Worm (Caenorhabditis elegans): ENCODE results near the gene Y60A3A.8.

Gene Y60A3A.8

ce11 chrV:19955171-19955570, 5.4 kb downstream of the Y60A3A.8 start, which contains the start of gene abhd-3.1:
Gene abhd-3.1 (plus strand): TSS chrV:19955488.
- TF ChIP-seq dao-5 (tag; optimal IDR thresholded peaks at IDR 0.05) (no peak), W03F9.2 (tag; optimal IDR thresholded peaks at IDR 0.05) (no peak), him-1 (tag; optimal IDR thresholded peaks at IDR 0.05) (no peak)

ce11 chrV:19958744-19959143, 9.0 kb downstream of the Y60A3A.8 start, which contains the start of gene srh-172:
Gene srh-172 (plus strand): TSS chrV:19959044.
- TF ChIP-seq dao-5 (tag; optimal IDR thresholded peaks at IDR 0.05) (no peak), W03F9.2 (tag; optimal IDR thresholded peaks at IDR 0.05) (no peak), him-1 (tag; optimal IDR thresholded peaks at IDR 0.05) (no peak)

- TF ChIP-seq him-1 (tag; optimal IDR thresholded peaks at IDR 0.05) (no peak), dao-5 (tag; optimal IDR thresholded peaks at IDR 0.05) (no peak), W03F9.2 (tag; optimal IDR thresholded peaks at IDR 0.05) (no peak)
These were observed 12.2 kb downstream of the Y60A3A.8 start for ce11 chrV:19961971-19962370.

ce11 chrV:19965626-19966025, 15.8 kb downstream of the Y60A3A.8 start, which contains the start of gene srh-171:
Gene srh-171 (plus strand): TSS chrV:19965700.
- TF ChIP-seq dao-5 (tag; optimal IDR thresholded peaks at IDR 0.05) (no peak), W03F9.2 (tag; optimal IDR thresholded peaks at IDR 0.05) (no peak), him-1 (tag; optimal IDR thresholded peaks at IDR 0.05) (no peak)

ce11 chrV:19972984-19973383, 23.2 kb downstream of the Y60A3A.8 start, which contains the start of gene srh-173:
Gene srh-173 (plus strand): TSS chrV:19973284.
- TF ChIP-seq him-1 (tag; optimal IDR thresholded peaks at IDR 0.05) (no peak), W03F9.2 (tag; optimal IDR thresholded peaks at IDR 0.05) (no peak), dao-5 (tag; optimal IDR thresholded peaks at IDR 0.05) (no peak)

- no peak for TF ChIP-seq dao-5 (tag; optimal IDR thresholded peaks at IDR 0.05)
- no peak for TF ChIP-seq W03F9.2 (tag; optimal IDR thresholded peaks at IDR 0.05)
- no peak for TF ChIP-seq him-1 (tag; optimal IDR thresholded peaks at IDR 0.05)
These were observed 28.4 kb downstream of the Y60A3A.8 start, which contains the start of gene srh-183 for ce11 chrV:19978220-19978619. Gene srh-183 (minus strand): TSS chrV:19978320.

ce11 chrV:19981832-19982462, 32.2 kb downstream of the Y60A3A.8 start, which contains the start of gene Y60A3A.24:
Gene Y60A3A.24 (minus strand): TSS chrV:19981882.
- TF ChIP-seq him-1 (tag; optimal IDR thresholded peaks at IDR 0.05) (no peak), dao-5 (tag; optimal IDR thresholded peaks at IDR 0.05) (no peak), W03F9.2 (tag; optimal IDR thresholded peaks at IDR 0.05) (no peak)

- no peak for TF ChIP-seq him-1 (tag; optimal IDR thresholded peaks at IDR 0.05)
- TF ChIP-seq dao-5 (tag; optimal IDR thresholded peaks at IDR 0.05): no peak
These were observed 36.4 kb downstream of the Y60A3A.8 start, which contains the start of gene clec-260 for ce11 chrV:19986213-19986612. Gene clec-260 (minus strand): TSS chrV:19986313.

ce11 chrV:19986788-19987187, 37.0 kb downstream of the Y60A3A.8 start:
- no peak for TF ChIP-seq him-1 (tag; optimal IDR thresholded peaks at IDR 0.05)
- TF ChIP-seq W03F9.2 (tag; optimal IDR thresholded peaks at IDR 0.05): no peak
- TF ChIP-seq dao-5 (tag; optimal IDR thresholded peaks at IDR 0.05): no peak

ce11 chrV:19987684-19988083, 37.9 kb downstream of the Y60A3A.8 start, which contains the start of gene sri-67:
Gene sri-67 (plus strand): TSS chrV:19987984.
- TF ChIP-seq W03F9.2 (tag; optimal IDR thresholded peaks at IDR 0.05) (no peak), dao-5 (tag; optimal IDR thresholded peaks at IDR 0.05) (no peak)

- TF ChIP-seq him-1 (tag; optimal IDR thresholded peaks at IDR 0.05) (no peak), dao-5 (tag; optimal IDR thresholded peaks at IDR 0.05) (no peak), W03F9.2 (tag; optimal IDR thresholded peaks at IDR 0.05) (no peak)
These were observed 44.3 kb downstream of the Y60A3A.8 start, which contains the start of gene Y60A3A.25 for ce11 chrV:19994093-19994492. Gene Y60A3A.25 (minus strand): TSS chrV:19994193.

- no peak for TF ChIP-seq dao-5 (tag; optimal IDR thresholded peaks at IDR 0.05)
- TF ChIP-seq him-1 (tag; optimal IDR thresholded peaks at IDR 0.05): no peak
- TF ChIP-seq W03F9.2 (tag; optimal IDR thresholded peaks at IDR 0.05): no peak
These were observed 44.9 kb downstream of the Y60A3A.8 start for ce11 chrV:19994665-19995064.

- TF ChIP-seq W03F9.2 (tag; optimal IDR thresholded peaks at IDR 0.05) (no peak), dao-5 (tag; optimal IDR thresholded peaks at IDR 0.05) (no peak), him-1 (tag; optimal IDR thresholded peaks at IDR 0.05) (no peak)
These were observed 47.7 kb downstream of the Y60A3A.8 start for ce11 chrV:19997481-19997880.

ce11 chrV:19998203-19998836, 48.5 kb downstream of the Y60A3A.8 start:
- TF ChIP-seq W03F9.2 (tag; optimal IDR thresholded peaks at IDR 0.05) (no peak), him-1 (tag; optimal IDR thresholded peaks at IDR 0.05) (no peak)
